Comparison of ENCODE assay signal across 4 fruit fly cellular contexts in the genomic region with DNA sequence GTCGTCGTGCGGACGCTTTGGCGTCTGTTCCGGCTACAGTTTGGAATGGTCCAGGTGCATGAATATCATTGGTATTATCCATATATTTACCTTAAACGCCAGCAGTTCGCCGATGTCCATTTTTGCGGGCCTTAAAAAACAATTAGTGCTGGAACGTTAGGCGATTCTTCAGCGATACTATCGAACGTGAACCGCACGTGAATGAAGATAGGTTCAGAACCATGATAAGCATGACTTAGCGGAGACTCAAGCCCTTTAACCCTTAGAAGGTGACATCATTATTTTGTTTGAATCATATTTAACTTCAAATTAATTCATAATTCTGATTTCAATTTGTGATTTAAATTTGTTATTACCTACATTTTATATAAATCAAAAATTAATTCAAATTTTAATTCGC.
TF ChIP-seq lines count a peak whose summit lies in the region.

TSS of gene CG11964 (minus strand) at position 155 of the 400 bp plus-strand sequence.

TF ChIP-seq in whole organism, adult, 20 proteins besides CTCF, POLR2A, EP300 and RAD21 (continued from another document):
- no peak for TF ChIP-seq kay (GFP tag; lab: Kevin White, UChicago; ENCODE audit: borderline replicate concordance)
- TF ChIP-seq bab1 (GFP tag; optimal IDR thresholded peaks at IDR 0.05; lab: Kevin White, UChicago), result peak; percentile 66

TF ChIP-seq in whole organism, embryonic, 481 proteins besides CTCF, POLR2A, EP300 and RAD21 (continued from another document and continues in another):
- TF ChIP-seq CG30403 (GFP tag; optimal IDR thresholded peaks at IDR 0.05; lab: Kevin White, UChicago), result peak; percentile 58
- TF ChIP-seq Meics (GFP tag; optimal IDR thresholded peaks at IDR 0.05; lab: Kevin White, UChicago), result peak; percentile 46
- peak; percentile 8 for TF ChIP-seq Blimp-1 (GFP tag; optimal IDR thresholded peaks at IDR 0.05; lab: Kevin White, UChicago)
- TF ChIP-seq CG3281 (GFP tag; optimal IDR thresholded peaks at IDR 0.05; lab: Kevin White, UChicago), result no peak
- TF ChIP-seq caup (GFP tag; optimal IDR thresholded peaks at IDR 0.05; lab: Kevin White, UChicago; ENCODE audit: severe bottlenecking), result peak; percentile 44
- peak; percentile 95 for TF ChIP-seq MBD-R2 (GFP tag; IDR thresholded peaks at IDR 0.05; lab: Robert Waterston, UW)
- peak; percentile 98 for TF ChIP-seq CG14860 (GFP tag; IDR thresholded peaks at IDR 0.05; lab: Robert Waterston, UW; ENCODE audit: partially characterized antibody)
- TF ChIP-seq CG8281 (tag; optimal IDR thresholded peaks at IDR 0.05; lab: Kevin White, UChicago), result no peak
- peak; percentile 43 for TF ChIP-seq CG12942 (GFP tag; optimal IDR thresholded peaks at IDR 0.05; lab: Kevin White, UChicago)
- no peak for TF ChIP-seq CkIIα-i1 (GFP tag; IDR thresholded peaks at IDR 0.05; lab: Robert Waterston, UW)
- no peak for TF ChIP-seq D19B (GFP tag; optimal IDR thresholded peaks at IDR 0.05; lab: Kevin White, UChicago)
- peak; percentile 52 to 66 for TF ChIP-seq Pdp1 (GFP tag; optimal IDR thresholded peaks at IDR 0.05; lab: Kevin White, UChicago)
- TF ChIP-seq ken (GFP tag; IDR thresholded peaks at IDR 0.05; lab: Robert Waterston, UW), result peak; percentile 58; the same call in 1 of the 3 replicates
- no peak for TF ChIP-seq CG7357 (GFP tag; IDR thresholded peaks at IDR 0.05; lab: Robert Waterston, UW)
- TF ChIP-seq B-H2 (GFP tag; optimal IDR thresholded peaks at IDR 0.05; lab: Kevin White, UChicago), result peak; percentile 63
- TF ChIP-seq ash1 (GFP tag; optimal IDR thresholded peaks at IDR 0.05; lab: Kevin White, UChicago), result no peak
- peak; percentile 36; the same call in 1 of the 3 replicates for TF ChIP-seq zfh1 (GFP tag; IDR thresholded peaks at IDR 0.05; lab: Robert Waterston, UW)
- no peak for TF ChIP-seq salm (tag; optimal IDR thresholded peaks at IDR 0.05; lab: Kevin White, UChicago)
- peak; percentile 16 for TF ChIP-seq CG12744 (GFP tag; optimal IDR thresholded peaks at IDR 0.05; lab: Kevin White, UChicago)
- no peak for TF ChIP-seq nau (GFP tag; optimal IDR thresholded peaks at IDR 0.05; lab: Kevin White, UChicago)
- no peak for TF ChIP-seq ATbp (GFP tag; optimal IDR thresholded peaks at IDR 0.05; lab: Kevin White, UChicago)
- TF ChIP-seq CG11560 (tag; IDR thresholded peaks at IDR 0.05; lab: Robert Waterston, UW), result no peak
- peak; percentile 35; the same call in 1 of the 2 replicates for TF ChIP-seq lmd (GFP tag; IDR thresholded peaks at IDR 0.05; lab: Robert Waterston, UW)
- TF ChIP-seq CG2202 (tag; optimal IDR thresholded peaks at IDR 0.05; lab: Kevin White, UChicago), result no peak
- peak; percentile 99 for TF ChIP-seq BEAF-32 (GFP tag; optimal IDR thresholded peaks at IDR 0.05; lab: Kevin White, UChicago)
- TF ChIP-seq CG32767 (GFP tag; IDR thresholded peaks at IDR 0.05; lab: Robert Waterston, UW), result no peak
- TF ChIP-seq dati (GFP tag; IDR thresholded peaks at IDR 0.05; lab: Robert Waterston, UW), result no peak
- peak; percentile 99 for TF ChIP-seq hbn (GFP tag; IDR thresholded peaks at IDR 0.05; lab: Robert Waterston, UW; ENCODE audit: partially characterized antibody)
- peak; percentile 44 to 55 for TF ChIP-seq chif (GFP tag; optimal IDR thresholded peaks at IDR 0.05; lab: Kevin White, UChicago)
- TF ChIP-seq luna (GFP tag; optimal IDR thresholded peaks at IDR 0.05; lab: Kevin White, UChicago), result no peak
- TF ChIP-seq klu (GFP tag; IDR thresholded peaks at IDR 0.05; lab: Robert Waterston, UW), result peak; percentile 33; the same call in 1 of the 2 replicates
- TF ChIP-seq dysf (GFP tag; IDR thresholded peaks at IDR 0.05; lab: Robert Waterston, UW), result peak; percentile 41; the same call in 1 of the 3 replicates
- TF ChIP-seq CG6654 (GFP tag; optimal IDR thresholded peaks at IDR 0.05; lab: Kevin White, UChicago), result no peak
- no peak for TF ChIP-seq jing (GFP tag; optimal IDR thresholded peaks at IDR 0.05; lab: Kevin White, UChicago)
- peak; percentile 67 for TF ChIP-seq Side (GFP tag; optimal IDR thresholded peaks at IDR 0.05; lab: Kevin White, UChicago)
- TF ChIP-seq az2 (GFP tag; optimal IDR thresholded peaks at IDR 0.05; lab: Kevin White, UChicago), result peak; percentile 25
- TF ChIP-seq CG14667 (GFP tag; IDR thresholded peaks at IDR 0.05; lab: Robert Waterston, UW), result 0 out of 2 replicates have a peak, but pooled peaks have one; percentile 24
- TF ChIP-seq Tbp (GFP tag; optimal IDR thresholded peaks at IDR 0.05; lab: Kevin White, UChicago), result no peak
- TF ChIP-seq unpg (GFP tag; optimal IDR thresholded peaks at IDR 0.05; lab: Kevin White, UChicago), result peak; percentile 38
- TF ChIP-seq gcm2 (GFP tag; optimal IDR thresholded peaks at IDR 0.05; lab: Kevin White, UChicago), result no peak

TF ChIP-seq in whole organism, prepupa, 60 proteins besides CTCF, POLR2A, EP300 and RAD21 (continued from another document):
- TF ChIP-seq esn (GFP tag; optimal IDR thresholded peaks at IDR 0.05; lab: Kevin White, UChicago) (peak; percentile 58), CG10631 (GFP tag; optimal IDR thresholded peaks at IDR 0.05; lab: Kevin White, UChicago) (no peak), Blimp-1 (GFP tag; optimal IDR thresholded peaks at IDR 0.05; lab: Kevin White, UChicago) (no peak), Eip93F (GFP tag; optimal IDR thresholded peaks at IDR 0.05; lab: Kevin White, UChicago) (no peak), lz (GFP tag; optimal IDR thresholded peaks at IDR 0.05; lab: Kevin White, UChicago) (peak; percentile 58), Gug (GFP tag; IDR thresholded peaks at IDR 0.05; lab: Robert Waterston, UW) (peak; percentile 8; the same call in 1 of the 2 replicates), Eip78C (GFP tag; lab: Kevin White, UChicago) (peak; percentile 39), salr (GFP tag; optimal IDR thresholded peaks at IDR 0.05; lab: Kevin White, UChicago) (no peak), acj6 (GFP tag; optimal IDR thresholded peaks at IDR 0.05; lab: Kevin White, UChicago) (peak; percentile 25), Met (GFP tag; optimal IDR thresholded peaks at IDR 0.05; lab: Kevin White, UChicago) (peak; percentile 30), dsx (GFP tag; optimal IDR thresholded peaks at IDR 0.05; lab: Kevin White, UChicago; ENCODE audit: poor library complexity, severe bottlenecking) (peak; percentile 18), CG1621 (tag; optimal IDR thresholded peaks at IDR 0.05; lab: Kevin White, UChicago) (peak; percentile 1), Eip75B (GFP tag; optimal IDR thresholded peaks at IDR 0.05; lab: Kevin White, UChicago) (peak; percentile 37), OdsH (GFP tag; optimal IDR thresholded peaks at IDR 0.05; lab: Kevin White, UChicago) (peak; percentile 20), fd59A (GFP tag; optimal IDR thresholded peaks at IDR 0.05; lab: Kevin White, UChicago) (no peak), CG11902 (GFP tag; optimal IDR thresholded peaks at IDR 0.05; lab: Kevin White, UChicago) (no peak), Smox (GFP tag; optimal IDR thresholded peaks at IDR 0.05; lab: Kevin White, UChicago) (no peak), fd85E (GFP tag; optimal IDR thresholded peaks at IDR 0.05; lab: Kevin White, UChicago) (no peak), Hr4 (GFP tag; optimal IDR thresholded peaks at IDR 0.05; lab: Kevin White, UChicago) (peak; percentile 11), topi (GFP tag; optimal IDR thresholded peaks at IDR 0.05; lab: Kevin White, UChicago) (peak; percentile 48), eg (GFP tag; IDR thresholded peaks at IDR 0.05; lab: Robert Waterston, UW) (peak; percentile 11; the same call in 1 of the 3 replicates), CG6854 (GFP tag; optimal IDR thresholded peaks at IDR 0.05; lab: Kevin White, UChicago) (no peak), vri (GFP tag; optimal IDR thresholded peaks at IDR 0.05; lab: Kevin White, UChicago) (peak; percentile 5), Sox15 (GFP tag; optimal IDR thresholded peaks at IDR 0.05; lab: Kevin White, UChicago) (no peak), Sox14 (GFP tag; optimal IDR thresholded peaks at IDR 0.05; lab: Kevin White, UChicago) (peak; percentile 50), pdm3 (GFP tag; optimal IDR thresholded peaks at IDR 0.05; lab: Kevin White, UChicago) (peak; percentile 48)

TF ChIP-seq in whole organism, wandering third instar larva, 38 proteins besides CTCF, POLR2A, EP300 and RAD21 (continued from another document):
- peak; percentile 19 for TF ChIP-seq fru (GFP tag; optimal IDR thresholded peaks at IDR 0.05; lab: Kevin White, UChicago)
- TF ChIP-seq lola (GFP tag; optimal IDR thresholded peaks at IDR 0.05; lab: Kevin White, UChicago), result no peak
- no peak for TF ChIP-seq Vsx2 (GFP tag; optimal IDR thresholded peaks at IDR 0.05; lab: Kevin White, UChicago; ENCODE audit: partially characterized antibody)
- peak; percentile 71 for TF ChIP-seq Hnf4 (GFP tag; optimal IDR thresholded peaks at IDR 0.05; lab: Kevin White, UChicago)
- TF ChIP-seq Myc (optimal IDR thresholded peaks at IDR 0.05; lab: Kevin White, UChicago), result peak; percentile 35
- no peak for TF ChIP-seq dsf (GFP tag; optimal IDR thresholded peaks at IDR 0.05; lab: Kevin White, UChicago; ENCODE audit: borderline replicate concordance)
- TF ChIP-seq rgr (GFP tag; optimal IDR thresholded peaks at IDR 0.05; lab: Kevin White, UChicago), result peak; percentile 47
- no peak for TF ChIP-seq usp (GFP tag; optimal IDR thresholded peaks at IDR 0.05; lab: Kevin White, UChicago)
- TF ChIP-seq sv (GFP tag; optimal IDR thresholded peaks at IDR 0.05; lab: Kevin White, UChicago), result peak; percentile 63
- TF ChIP-seq woc (GFP tag; optimal IDR thresholded peaks at IDR 0.05; lab: Kevin White, UChicago), result peak; percentile 91
- TF ChIP-seq ey (GFP tag; optimal IDR thresholded peaks at IDR 0.05; lab: Kevin White, UChicago), result peak; percentile 14
